Worm (Caenorhabditis elegans) whole organism, young adult: Measurements from ENCODE around the gene fbxa-60.

Experiments used
- B0336.3 ChIP-seq: fragments of 200-800 bp; sonication (Bioruptor generic); IDR thresholded peaks from 2 replicates; pipeline ENCODE4 v1.3.6; 2022; ENCODE audit warnings: missing genetic modification characterization, missing compliant biosample characterization
- C17E4.6 ChIP-seq: fragments of 200-800 bp; sonication (Bioruptor generic); IDR thresholded peaks from 2 replicates; pipeline ENCODE4 v1.3.6; 2022; ENCODE audit warnings: missing genetic modification reagents, missing genetic modification characterization, missing compliant biosample characterization
- F33H1.4 ChIP-seq: fragments of 200-800 bp; sonication (Bioruptor generic); IDR thresholded peaks from 2 replicates; pipeline ENCODE4 v1.3.6; 2022; ENCODE audit warnings: missing genetic modification reagents, missing genetic modification characterization, missing compliant biosample characterization
- F37B4.10 ChIP-seq: fragments of 200-800 bp; sonication (Bioruptor generic); IDR thresholded peaks from 2 replicates; pipeline ENCODE4 v1.3.6; 2022; ENCODE audit warnings: missing genetic modification characterization, missing compliant biosample characterization
- K11D2.4 ChIP-seq: fragments of 200-800 bp; sonication (Bioruptor generic); IDR thresholded peaks from 2 replicates; pipeline ENCODE4 v1.3.6; 2022; ENCODE audit warnings: missing genetic modification reagents, missing genetic modification characterization, missing compliant biosample characterization
- T07F8.4 ChIP-seq: sonication (generic microtip); optimal IDR thresholded peaks from 2 replicates; lab custom pipeline; 2016; ENCODE audit warnings: mild to moderate bottlenecking, missing genetic modification characterization, moderate library complexity, missing compliant biosample characterization
- Y67H2A.10 ChIP-seq: fragments of 200-800 bp; sonication (Bioruptor generic); conservative IDR thresholded peaks from 2 replicates; pipeline ENCODE4 v1.3.6; 2022; ENCODE audit warnings: missing genetic modification reagents, missing genetic modification characterization, missing compliant biosample characterization
- aptf-2 ChIP-seq: fragments of 200-800 bp; sonication (Bioruptor generic); conservative IDR thresholded peaks from 2 replicates; pipeline ENCODE4 v1.3.6; 2022; ENCODE audit warnings: missing genetic modification reagents, missing genetic modification characterization, missing compliant biosample characterization
- aptf-3 ChIP-seq: fragments of 200-800 bp; sonication (Bioruptor generic); IDR thresholded peaks from 2 replicates; pipeline ENCODE4 v1.3.6; 2022; ENCODE audit warnings: missing genetic modification characterization, missing compliant biosample characterization
- attf-3 ChIP-seq: fragments of 200-800 bp; sonication (Bioruptor generic); conservative IDR thresholded peaks from 2 replicates; pipeline ENCODE4 v1.3.6; 2022; ENCODE audit warnings: missing genetic modification reagents, missing genetic modification characterization, missing compliant biosample characterization
- ccch-3 ChIP-seq: fragments of 200-800 bp; sonication (Bioruptor generic); optimal IDR thresholded peaks from 2 replicates; lab custom pipeline; 2018; ENCODE audit warnings: mild to moderate bottlenecking, missing genetic modification characterization, missing compliant biosample characterization
- dox-1 ChIP-seq: fragments of 200-800 bp; sonication (Bioruptor generic); IDR thresholded peaks from 2 replicates; pipeline ENCODE4 v1.3.6; 2022; ENCODE audit warnings: missing genetic modification reagents, missing genetic modification characterization, missing compliant biosample characterization
- ekl-4 ChIP-seq: fragments of 200-800 bp; sonication (Bioruptor generic); IDR thresholded peaks from 2 replicates; pipeline ENCODE4 v1.3.6; 2022; ENCODE audit warnings: missing genetic modification reagents, missing genetic modification characterization, missing compliant biosample characterization
- him-1 ChIP-seq: sonication (generic microtip); optimal IDR thresholded peaks from 2 replicates; lab custom pipeline; 2016; ENCODE audit warnings: missing genotype, missing genetic modification reagents, missing genetic modification characterization, missing compliant biosample characterization
- hmg-1.2 ChIP-seq: fragments of 200-800 bp; sonication (Bioruptor generic); IDR thresholded peaks from 2 replicates; pipeline ENCODE4 v1.3.6; 2022; ENCODE audit warnings: missing genetic modification reagents, missing genetic modification characterization, missing compliant biosample characterization
- lin-54 ChIP-seq: fragments of 200-800 bp; sonication (Bioruptor generic); optimal IDR thresholded peaks from 2 replicates; lab custom pipeline; 2018; ENCODE audit warnings: mild to moderate bottlenecking, missing genetic modification characterization, missing compliant biosample characterization
- madf-10 ChIP-seq: sonication (generic microtip); optimal IDR thresholded peaks from 2 replicates; lab custom pipeline; 2016; ENCODE audit warnings: mild to moderate bottlenecking, missing genetic modification characterization, missing compliant biosample characterization
- mel-28 ChIP-seq: sonication (generic microtip); optimal IDR thresholded peaks from 2 replicates; lab custom pipeline; 2016; ENCODE audit warnings: borderline replicate concordance, mild to moderate bottlenecking, missing genetic modification characterization, missing compliant biosample characterization
- nfya-1 ChIP-seq: sonication (generic microtip); optimal IDR thresholded peaks from 2 replicates; lab custom pipeline; 2017; ENCODE audit warnings: antibody characterized with exemption, missing compliant biosample characterization, missing genetic modification characterization, borderline replicate concordance; ENCODE audit not compliant: insufficient read depth
- nhr-80 ChIP-seq: sonication (generic microtip); optimal IDR thresholded peaks from 2 replicates; lab custom pipeline; 2016; ENCODE audit warnings: missing genetic modification characterization, missing compliant biosample characterization
- rcor-1 ChIP-seq: fragments of 200-800 bp; sonication (Bioruptor generic); IDR thresholded peaks from 2 replicates; pipeline ENCODE4 v1.3.6; 2022; ENCODE audit warnings: missing genetic modification reagents, missing genetic modification characterization, missing compliant biosample characterization
- repo-1 ChIP-seq: sonication (generic microtip); optimal IDR thresholded peaks from 2 replicates; lab custom pipeline; 2017; ENCODE audit warnings: mild to moderate bottlenecking, missing genetic modification characterization, missing compliant biosample characterization
- rpc-1 ChIP-seq, 2 experiments: fragments of 150-350 bp in 1 of 2; sonication (generic microtip) in 1 of 2; optimal IDR thresholded peaks; 2 replicates each; lab custom pipeline; 2014 to 2018; ENCODE audit warnings: missing biosample characterization in 1 of 2, missing genetic modification characterization in 1 of 2, missing genetic modification reagents in 1 of 2, missing genotype in 1 of 2
- snpc-1.1 ChIP-seq: sonication (generic microtip); optimal IDR thresholded peaks from 2 replicates; lab custom pipeline; 2017; ENCODE audit warnings: missing genetic modification characterization, mild to moderate bottlenecking, missing compliant biosample characterization, antibody characterized with exemption, moderate library complexity, missing genotype, missing genetic modification reagents; ENCODE audit not compliant: insufficient read depth
- snpc-1.3 ChIP-seq: sonication (generic microtip); optimal IDR thresholded peaks from 2 replicates; lab custom pipeline; 2017; ENCODE audit warnings: missing genetic modification characterization, mild to moderate bottlenecking, missing compliant biosample characterization, antibody characterized with exemption, moderate library complexity, missing genotype, missing genetic modification reagents; ENCODE audit not compliant: insufficient read depth
- snpc-3.4 ChIP-seq: sonication (generic microtip); optimal IDR thresholded peaks from 2 replicates; lab custom pipeline; 2017; ENCODE audit warnings: missing genetic modification characterization, mild to moderate bottlenecking, missing compliant biosample characterization, antibody characterized with exemption, moderate library complexity, missing genotype, missing genetic modification reagents
- somi-1 ChIP-seq: fragments of 200-800 bp; sonication (Bioruptor generic); optimal IDR thresholded peaks from 2 replicates; lab custom pipeline; 2018; ENCODE audit warnings: mild to moderate bottlenecking, missing genetic modification characterization, missing compliant biosample characterization
- zim-3 ChIP-seq: sonication (generic microtip); optimal IDR thresholded peaks from 2 replicates; lab custom pipeline; 2017; ENCODE audit warnings: mild to moderate bottlenecking, missing genetic modification characterization, moderate library complexity, missing compliant biosample characterization
- ztf-25 ChIP-seq: fragments of 200-800 bp; sonication (Bioruptor generic); IDR thresholded peaks from 2 replicates; pipeline ENCODE4 v1.3.6; 2022; ENCODE audit warnings: missing genetic modification reagents, missing genetic modification characterization, missing compliant biosample characterization

fbxa-60 gene

DNA sequence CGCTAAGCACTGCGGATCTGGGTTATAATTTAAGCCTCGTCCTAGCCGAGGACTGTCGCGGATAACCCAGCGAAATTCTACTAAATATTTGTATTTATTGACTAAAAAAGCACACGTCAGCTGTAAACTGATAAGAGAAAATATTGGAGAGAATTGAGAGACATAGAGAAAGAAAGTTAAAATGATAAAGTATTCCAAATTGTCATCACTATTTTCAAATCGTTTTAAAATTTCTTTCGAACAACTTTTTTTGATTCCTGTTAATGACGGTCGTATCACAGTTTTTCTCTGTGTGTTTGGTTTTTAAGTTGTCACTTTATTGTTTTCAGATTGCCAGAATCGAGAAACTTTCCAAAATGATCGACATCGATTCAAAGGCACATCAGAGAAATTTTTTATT is 15.8 kb upstream of the fbxa-60 start, which contains the start of gene fbxa-51:
Gene fbxa-51, plus strand, starts transcription at position 322 of the 400 bp plus-strand sequence.
- TF ChIP-seq mel-28: no peak
- TF ChIP-seq ekl-4 (GFP tag; lab: Robert Waterston, UW): no peak
- TF ChIP-seq nhr-80 (tag; lab: Kevin White, UChicago): peak; percentile 66
- peak; percentile 40; the same call in 1 of the 2 replicates for TF ChIP-seq hmg-1.2 (GFP tag; lab: Robert Waterston, UW)
- TF ChIP-seq C17E4.6 (GFP tag; lab: Robert Waterston, UW): no peak

DNA sequence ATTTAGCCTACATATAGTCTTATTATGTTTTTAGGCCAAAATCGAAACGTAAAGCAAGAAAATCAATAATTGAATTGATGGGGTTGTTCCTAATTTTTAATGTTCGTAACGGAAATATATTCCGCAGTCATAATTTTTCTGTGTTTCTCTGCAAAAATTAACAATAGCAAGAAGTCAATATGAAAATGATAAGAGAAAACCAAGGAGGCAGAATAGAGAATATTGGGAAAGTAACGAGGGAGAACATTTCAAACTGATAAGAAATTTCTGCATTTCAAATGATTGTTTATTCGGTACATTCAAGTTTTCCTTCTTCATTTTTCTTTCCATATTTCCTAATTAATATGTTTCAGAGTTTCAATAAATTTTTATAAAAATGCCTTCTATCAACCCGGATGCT is 9.9 kb upstream of the fbxa-60 start, which contains the start of gene fbxa-54:
Gene fbxa-54, plus strand, starts transcription at position 354 of the 400 bp plus-strand sequence.
- TF ChIP-seq Y67H2A.10 (GFP tag; lab: Robert Waterston, UW) (no peak), nhr-80 (tag; lab: Kevin White, UChicago) (peak; percentile 79)

DNA sequence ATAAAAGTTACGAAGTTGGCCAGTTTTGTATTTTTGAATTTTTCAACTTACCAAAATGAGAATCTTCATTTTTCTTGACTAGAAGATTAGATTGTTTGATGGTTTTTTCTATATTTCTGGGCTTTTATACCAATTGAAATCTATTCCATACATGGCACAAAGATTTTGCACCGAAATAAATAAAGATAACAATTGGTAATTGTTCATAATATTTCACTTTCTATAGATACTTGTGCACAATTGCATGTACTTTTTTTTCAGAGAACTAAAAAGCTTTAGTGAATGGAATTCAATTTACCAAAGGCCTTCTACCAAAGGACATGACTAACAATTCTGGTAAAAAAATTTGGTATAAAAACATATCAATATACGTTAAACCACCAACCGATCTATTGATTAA is 8.5 kb upstream of the fbxa-60 start, which contains the start of the genes T12B5.15 and T12B5.14:
Gene T12B5.15, minus strand, starts transcription at position 101 of the 400 bp plus-strand sequence.
Gene T12B5.14, plus strand, starts transcription at position 321 of the 400 bp plus-strand sequence.
- no peak for TF ChIP-seq dox-1 (GFP tag; lab: Robert Waterston, UW)
- TF ChIP-seq zim-3: no peak
- no peak for TF ChIP-seq somi-1 (GFP tag; lab: Kevin White, UChicago)
- TF ChIP-seq, all 124 proteins: peak for 0

DNA sequence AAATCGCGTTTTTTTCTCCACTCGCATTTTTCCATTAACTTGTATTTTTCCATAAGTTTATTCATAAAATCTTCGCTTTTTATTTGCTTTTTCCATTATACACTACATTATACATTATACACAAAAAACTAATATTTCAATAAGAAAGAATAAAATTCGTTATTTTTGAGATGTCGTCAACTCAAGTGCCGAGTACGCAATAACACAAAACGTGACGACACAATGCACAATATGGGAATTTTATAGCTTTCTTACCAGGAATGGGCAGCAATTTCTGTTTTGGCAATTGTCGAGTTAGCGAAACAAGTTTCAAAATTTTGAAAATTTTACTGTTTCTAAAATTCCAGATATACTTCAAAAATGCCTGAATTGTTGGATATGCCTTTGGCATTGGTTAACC is 6.1 kb upstream of the fbxa-60 start, which contains the start of gene fbxa-10:
Gene fbxa-10, plus strand, starts transcription at position 207 of the 400 bp plus-strand sequence.
- TF ChIP-seq rpc-1 (optimal IDR thresholded peaks at IDR 0.05; lab: Kevin White, UChicago) (no peak), rpc-1 (tag; optimal IDR thresholded peaks at IDR 0.05; lab: Kevin White, UChicago) (no peak), Y67H2A.10 (GFP tag; lab: Robert Waterston, UW) (no peak), B0336.3 (no peak), K11D2.4 (GFP tag; lab: Robert Waterston, UW) (no peak), him-1 (tag; lab: Kevin White, UChicago) (no peak), attf-3 (GFP tag; lab: Robert Waterston, UW) (no peak), T07F8.4 (tag; lab: Kevin White, UChicago) (no peak), F37B4.10 (GFP tag; lab: Robert Waterston, UW) (no peak), snpc-3.4 (no peak), snpc-1.3 (tag; lab: Kevin White, UChicago) (no peak), repo-1 (no peak), ccch-3 (GFP tag; lab: Kevin White, UChicago) (no peak), ekl-4 (GFP tag; lab: Robert Waterston, UW) (no peak), aptf-3 (no peak)
- TF ChIP-seq, all 124 proteins: peak for 0

DNA sequence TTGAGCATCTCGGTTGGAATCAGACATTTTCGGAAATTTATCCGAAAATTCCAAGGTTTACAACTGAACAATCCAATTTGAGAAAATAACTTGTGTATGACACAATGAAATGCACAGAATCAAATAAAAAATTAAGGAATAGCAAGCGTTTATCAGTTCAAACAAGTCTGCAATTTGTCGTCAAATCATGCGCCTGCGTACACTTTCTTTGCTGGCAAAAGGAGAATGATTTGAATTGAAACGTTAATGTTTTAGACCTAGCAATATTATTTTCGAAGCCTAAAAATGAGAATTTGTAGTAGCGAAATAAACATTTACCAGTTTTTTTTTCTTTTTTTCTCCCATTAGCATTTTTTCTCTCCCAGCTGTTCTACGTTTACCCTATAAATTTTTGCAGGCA is 4.4 kb upstream of the fbxa-60 start, which contains the start of the genes fbxa-67 and fbxa-11:
Gene fbxa-67, minus strand, starts transcription at position 199 of the 400 bp plus-strand sequence.
Gene fbxa-11, plus strand, starts transcription at position 398 of the 400 bp plus-strand sequence.
- TF ChIP-seq K11D2.4 (GFP tag; lab: Robert Waterston, UW): no peak
- no peak for TF ChIP-seq ccch-3 (GFP tag; lab: Kevin White, UChicago)
- TF ChIP-seq snpc-1.1 (tag; lab: Kevin White, UChicago): no peak
- no peak for TF ChIP-seq lin-54 (GFP tag; lab: Kevin White, UChicago)
- TF ChIP-seq zim-3: no peak
- TF ChIP-seq F33H1.4 (GFP tag; lab: Robert Waterston, UW): no peak
- TF ChIP-seq aptf-2 (GFP tag; lab: Robert Waterston, UW): no peak
- TF ChIP-seq madf-10 (tag; lab: Kevin White, UChicago): no peak
- TF ChIP-seq rcor-1 (GFP tag; lab: Robert Waterston, UW): no peak
- TF ChIP-seq nfya-1 (tag; lab: Kevin White, UChicago): no peak
- TF ChIP-seq nhr-80 (tag; lab: Kevin White, UChicago): no peak
- no peak for TF ChIP-seq T07F8.4 (tag; lab: Kevin White, UChicago)
- TF ChIP-seq ztf-25: no peak
